Worm (Caenorhabditis elegans): ENCODE measurements around the gene gcy-36.

Gene gcy-36

ce11 chrX:15493322-15493721, 14.5 kb downstream of the gcy-36 start, which contains the start of gene gob-1:
TSS of gene gob-1 (plus strand) at chrX:15493602.
- no peak for TF ChIP-seq mdl-1 (tag; optimal IDR thresholded peaks at IDR 0.05)
- TF ChIP-seq zag-1 (tag; optimal IDR thresholded peaks at IDR 0.05), result no peak
- TF ChIP-seq R02D3.7 (tag; optimal IDR thresholded peaks at IDR 0.05), result no peak
- TF ChIP-seq nhr-25 (tag; optimal IDR thresholded peaks at IDR 0.05), result no peak

- TF ChIP-seq nhr-129 (tag; optimal IDR thresholded peaks at IDR 0.05) (no peak), fos-1 (tag; optimal IDR thresholded peaks at IDR 0.05) (peak; percentile 19), nhr-25 (tag; optimal IDR thresholded peaks at IDR 0.05) (peak; percentile 24), unc-39 (tag; optimal IDR thresholded peaks at IDR 0.05) (no peak), sma-9 (GFP tag; optimal IDR thresholded peaks at IDR 0.05) (peak; percentile 7), sma-9 (tag; optimal IDR thresholded peaks at IDR 0.05) (no peak), mab-5 (tag; optimal IDR thresholded peaks at IDR 0.05) (no peak), ztf-11 (tag; optimal IDR thresholded peaks at IDR 0.05) (no peak)
Measured at ce11 chrX:15494154-15494553, 15.3 kb downstream of the gcy-36 start.

- TF ChIP-seq nhr-21 (tag; optimal IDR thresholded peaks at IDR 0.05) (peak; percentile 40), mdl-1 (tag; optimal IDR thresholded peaks at IDR 0.05) (peak in 1 of 2 experiments; percentile 72), zag-1 (tag; optimal IDR thresholded peaks at IDR 0.05) (no peak), mbf-1 (tag; optimal IDR thresholded peaks at IDR 0.05) (no peak), F13H6.1 (tag; optimal IDR thresholded peaks at IDR 0.05) (peak; percentile 52), ceh-82 (tag; optimal IDR thresholded peaks at IDR 0.05) (no peak), nhr-12 (tag; optimal IDR thresholded peaks at IDR 0.05) (no peak), sma-3 (GFP tag; optimal IDR thresholded peaks at IDR 0.05) (peak; percentile 32), nhr-129 (tag; optimal IDR thresholded peaks at IDR 0.05) (peak; percentile 33), sma-9 (GFP tag; optimal IDR thresholded peaks at IDR 0.05) (peak; percentile 55), sma-9 (tag; optimal IDR thresholded peaks at IDR 0.05) (no peak), nhr-25 (tag; optimal IDR thresholded peaks at IDR 0.05) (peak; percentile 70), fos-1 (tag; optimal IDR thresholded peaks at IDR 0.05) (peak; percentile 38), nhr-6 (tag; optimal IDR thresholded peaks at IDR 0.05) (no peak), lin-39 (tag; optimal IDR thresholded peaks at IDR 0.05) (no peak), crh-2 (tag; optimal IDR thresholded peaks at IDR 0.05) (peak; percentile 56), nhr-10 (tag; optimal IDR thresholded peaks at IDR 0.05) (no peak), elt-1 (tag; optimal IDR thresholded peaks at IDR 0.05) (no peak), alr-1 (tag; optimal IDR thresholded peaks at IDR 0.05) (no peak), blmp-1 (tag; optimal IDR thresholded peaks at IDR 0.05; ENCODE audit: insufficient read depth) (no peak), lsy-2 (tag; optimal IDR thresholded peaks at IDR 0.05) (peak in 1 of 2 experiments; percentile 23), nhr-23 (tag; optimal IDR thresholded peaks at IDR 0.05) (no peak), nhr-11 (tag; optimal IDR thresholded peaks at IDR 0.05) (no peak)
Measured at ce11 chrX:15496927-15497605, 18.2 kb downstream of the gcy-36 start, which contains the start of gene suox-1. TSS of gene suox-1 (plus strand) at chrX:15497555.

- no peak for TF ChIP-seq zag-1 (tag; optimal IDR thresholded peaks at IDR 0.05)
Measured at ce11 chrX:15502455-15503174, 23.8 kb downstream of the gcy-36 start, which contains the start of gene H13N06.7. TSS of gene H13N06.7 (plus strand) at chrX:15503124.

ce11 chrX:15504795-15505194, 26.0 kb downstream of the gcy-36 start, which contains the start of gene tbh-1:
TSS of gene tbh-1 (minus strand) at chrX:15504895.
- TF ChIP-seq nhr-237 (tag; optimal IDR thresholded peaks at IDR 0.05) (no peak), unc-39 (tag; optimal IDR thresholded peaks at IDR 0.05) (no peak), fos-1 (tag; optimal IDR thresholded peaks at IDR 0.05) (no peak), peb-1 (tag; optimal IDR thresholded peaks at IDR 0.05) (no peak), gmeb-1 (tag; optimal IDR thresholded peaks at IDR 0.05) (no peak), snpc-4 (tag; optimal IDR thresholded peaks at IDR 0.05) (no peak), lsy-2 (tag; optimal IDR thresholded peaks at IDR 0.05) (no peak)

Measured in whole organism, L2 larva.